Fruit fly (Drosophila melanogaster): ENCODE results near the gene CG34180.
A peak's percentile ranks its signal among the peaks of the same experiment; 100 is the strongest.

dm6 chr2L:6065823-6066222 is 5.5 kb downstream of the CG34180 start, which contains the start of the genes Fbw5 and CG9147:
- TF ChIP-seq pan (optimal IDR thresholded peaks at IDR 0.05) (no peak), Hnf4 (GFP tag; optimal IDR thresholded peaks at IDR 0.05) (peak; percentile 100), Mio (GFP tag; optimal IDR thresholded peaks at IDR 0.05) (peak; percentile 95), psq (GFP tag; optimal IDR thresholded peaks at IDR 0.05) (peak; percentile 99)

All from whole organism, wandering third instar larva.